Worm (Caenorhabditis elegans) whole organism, L4 larva: ENCODE measurements around the gene srh-286.
"Not testable (repeated sequence)": the region's sequence is repeated elsewhere in the genome, so short reads cannot be mapped to it uniquely, and the experiment has no call there.

Source experiments
- ama-1 ChIP-seq: fragments of 150-350 bp; optimal IDR thresholded peaks from 2 replicates; lab custom pipeline; 2014; ENCODE audit warnings: inconsistent platforms, mixed read lengths
- ztf-11 ChIP-seq: fragments of 150-350 bp; optimal IDR thresholded peaks from 2 replicates; lab custom pipeline; 2014; ENCODE audit warnings: missing biosample characterization, missing genetic modification characterization

DNA sequence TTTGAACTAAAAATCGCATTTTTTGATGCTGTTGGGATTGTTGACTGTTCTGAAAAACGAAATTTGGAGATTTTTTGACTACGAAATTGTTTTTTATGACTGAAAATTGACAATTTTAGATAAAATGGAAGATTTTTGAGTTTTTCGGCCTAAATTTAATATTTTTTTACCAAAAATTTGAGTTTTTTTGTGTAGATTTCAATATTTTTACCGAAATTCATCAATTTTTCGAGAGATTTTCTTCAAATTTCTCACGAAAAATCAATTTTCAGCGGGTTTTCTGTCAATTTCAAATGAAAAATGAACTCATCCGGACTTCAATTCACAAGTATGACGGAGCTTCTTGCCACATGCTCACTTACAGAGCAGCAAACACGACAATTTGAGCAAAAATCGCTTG lies 21.3 kb upstream of the srh-286 start, which contains the start of gene Y59A8A.8:
- TF ChIP-seq ztf-11 (tag; lab: Kevin White, UChicago); ama-1: not testable (repeated sequence)
